Fruit fly (Drosophila melanogaster) whole organism, embryonic: ENCODE measurements around the gene sac.

Source experiments
- Atf3 ChIP-seq: fragments of 200-800 bp; sonication (Bioruptor generic); optimal IDR thresholded peaks from 3 replicates; lab custom pipeline; 2016; ENCODE audit warnings: missing biosample characterization, missing genetic modification characterization
- Atf6 ChIP-seq: fragments of 200-800 bp; sonication (Bioruptor generic); IDR thresholded peaks from 2 replicates; pipeline ENCODE4 v1.3.6; 2022; ENCODE audit warnings: missing biosample characterization, missing genetic modification characterization
- BtbVII ChIP-seq: fragments of 200-800 bp; sonication (Bioruptor generic); optimal IDR thresholded peaks from 3 replicates; lab custom pipeline; 2017; ENCODE audit warnings: missing biosample characterization, mild to moderate bottlenecking, missing genetic modification characterization
- CG10565 ChIP-seq: fragments of 200-800 bp; sonication (Bioruptor generic); optimal IDR thresholded peaks from 3 replicates; lab custom pipeline; 2016; ENCODE audit warnings: missing biosample characterization, mild to moderate bottlenecking, missing genetic modification characterization
- CG10959 ChIP-seq: fragments of 200-800 bp; sonication (Bioruptor generic); IDR thresholded peaks from 2 replicates; pipeline ENCODE4 v1.3.6; 2022; ENCODE audit warnings: missing biosample characterization, missing genetic modification characterization
- CG10979 ChIP-seq: fragments of 200-800 bp; sonication (Bioruptor generic); optimal IDR thresholded peaks from 2 replicates; lab custom pipeline; 2018; ENCODE audit warnings: missing biosample characterization, mild to moderate bottlenecking, missing genetic modification characterization, moderate library complexity
- CG15011 ChIP-seq: fragments of 200-800 bp; sonication (Bioruptor generic); optimal IDR thresholded peaks from 3 replicates; lab custom pipeline; 2018; ENCODE audit warnings: missing biosample characterization, mild to moderate bottlenecking, missing genetic modification characterization
- CG15696 ChIP-seq: fragments of 200-800 bp; sonication (Bioruptor generic); optimal IDR thresholded peaks from 2 replicates; lab custom pipeline; 2019; ENCODE audit warnings: missing biosample characterization, mild to moderate bottlenecking, missing genetic modification characterization, moderate library complexity
- CG16815 ChIP-seq: fragments of 200-800 bp; sonication (Bioruptor generic); optimal IDR thresholded peaks from 3 replicates; lab custom pipeline; 2017; ENCODE audit warnings: missing biosample characterization, mild to moderate bottlenecking, missing genetic modification characterization
- CG18011 ChIP-seq: fragments of 200-800 bp; sonication (Bioruptor generic); optimal IDR thresholded peaks from 2 replicates; lab custom pipeline; 2017; ENCODE audit warnings: missing biosample characterization, missing genetic modification characterization, mild to moderate bottlenecking, moderate library complexity, missing genotype
- CG18619 ChIP-seq: fragments of 200-800 bp; sonication (Bioruptor generic); optimal IDR thresholded peaks from 3 replicates; lab custom pipeline; 2017; ENCODE audit warnings: missing biosample characterization, mild to moderate bottlenecking, missing genetic modification characterization
- CG31441 ChIP-seq: fragments of 200-800 bp; sonication (Bioruptor generic); IDR thresholded peaks from 2 replicates; pipeline ENCODE4 v1.3.6; 2022; ENCODE audit warnings: missing biosample characterization, missing genetic modification characterization
- CG3163 ChIP-seq: fragments of 200-800 bp; sonication (Bioruptor generic); optimal IDR thresholded peaks from 3 replicates; lab custom pipeline; 2016; ENCODE audit warnings: missing biosample characterization, missing genetic modification characterization
- CG3726 ChIP-seq: fragments of 200-800 bp; sonication (Bioruptor generic); IDR thresholded peaks from 3 replicates; pipeline ENCODE4, ENCODE4 v1.3.6; 2022; ENCODE audit warnings: missing biosample characterization, missing genetic modification characterization
- CG43689 ChIP-seq: fragments of 200-800 bp; sonication (Bioruptor generic); IDR thresholded peaks from 2 replicates; pipeline ENCODE4 v1.3.6; 2022; ENCODE audit warnings: missing biosample characterization, missing genetic modification characterization
- CG6791 ChIP-seq: fragments of 200-800 bp; sonication (Bioruptor generic); IDR thresholded peaks from 3 replicates; pipeline ENCODE4 v1.3.6; 2022; ENCODE audit warnings: missing biosample characterization, missing genetic modification characterization; ENCODE audit not compliant: partially characterized antibody
- CG7357 ChIP-seq: fragments of 200-800 bp; sonication (Bioruptor generic); IDR thresholded peaks from 3 replicates; pipeline ENCODE4 v1.3.6; 2022; ENCODE audit warnings: missing biosample characterization, missing genetic modification characterization
- CG7786 ChIP-seq: fragments of 200-800 bp; sonication (Bioruptor generic); optimal IDR thresholded peaks from 2 replicates; lab custom pipeline; 2016; ENCODE audit warnings: missing biosample characterization, missing genetic modification characterization
- CG8388 ChIP-seq: fragments of 200-800 bp; sonication (Bioruptor generic); optimal IDR thresholded peaks from 2 replicates; lab custom pipeline; 2019; ENCODE audit warnings: missing biosample characterization, mild to moderate bottlenecking, missing genetic modification characterization, moderate library complexity
- CG9727 ChIP-seq: fragments of 200-800 bp; sonication (Bioruptor generic); optimal IDR thresholded peaks from 3 replicates; lab custom pipeline; 2017; ENCODE audit warnings: missing biosample characterization, mild to moderate bottlenecking, missing genetic modification characterization
- Camta ChIP-seq: fragments of 200-800 bp; sonication (Bioruptor generic); optimal IDR thresholded peaks from 2 replicates; lab custom pipeline; 2016; ENCODE audit warnings: missing biosample characterization, missing genetic modification characterization
- Gsc ChIP-seq: fragments of 200-800 bp; sonication (Bioruptor generic); IDR thresholded peaks from 2 replicates; pipeline ENCODE4 v1.3.6; 2022; ENCODE audit warnings: missing biosample characterization, missing genetic modification characterization
- Hr51 ChIP-seq, 2 experiments: fragments of 200-800 bp; sonication (Bioruptor generic); optimal IDR thresholded peaks; 2 replicates in 1 of 2; 3 replicates in 1 of 2; lab custom pipeline; 2016 to 2018; ENCODE audit warnings: missing biosample characterization in 2 of 2, missing genetic modification characterization in 2 of 2, mild to moderate bottlenecking in 1 of 2, moderate library complexity in 1 of 2
- Hsf ChIP-seq: fragments of 200-800 bp; sonication (Bioruptor generic); optimal IDR thresholded peaks from 3 replicates; lab custom pipeline; 2016; ENCODE audit warnings: missing biosample characterization, missing genetic modification characterization
- Med ChIP-seq: fragments of 200-800 bp; sonication (Bioruptor generic); peaks from one replicate; lab custom pipeline; 2016; ENCODE audit warnings: missing biosample characterization, missing genetic modification characterization, mild to moderate bottlenecking, inconsistent platforms, moderate library complexity
- Nf-YA ChIP-seq: fragments of 200-800 bp; sonication (Bioruptor generic); IDR thresholded peaks from 2 replicates; pipeline ENCODE4 v1.3.6; 2022; ENCODE audit warnings: missing biosample characterization, missing genetic modification characterization
- Ptx1 ChIP-seq: fragments of 200-800 bp; sonication (Bioruptor generic); IDR thresholded peaks from 2 replicates; pipeline ENCODE4 v1.3.6; 2022; ENCODE audit warnings: missing biosample characterization, missing genetic modification characterization
- Sin3A ChIP-seq: fragments of >200 bp; optimal IDR thresholded peaks from 2 replicates; lab custom pipeline; 2018
- Six4 ChIP-seq: fragments of 200-800 bp; sonication (Bioruptor generic); optimal IDR thresholded peaks from 2 replicates; lab custom pipeline; 2016; ENCODE audit warnings: missing biosample characterization, missing genetic modification characterization
- Tbp ChIP-seq: fragments of >200 bp; optimal IDR thresholded peaks from 2 replicates; lab custom pipeline; 2018; ENCODE audit warnings: missing biosample characterization, missing genetic modification characterization
- Trl ChIP-seq, 3 experiments: fragments of >200 bp in 2 of 3; fragments of 200-800 bp in 1 of 3; sonication (Bioruptor generic) in 1 of 3; optimal IDR thresholded peaks; 2 replicates in 1 of 3; 3 replicates in 2 of 3; lab custom pipeline; 2016 to 2017; ENCODE audit warnings: missing biosample characterization in 1 of 3, missing genetic modification characterization in 1 of 3
- al ChIP-seq: fragments of 200-800 bp; sonication (Bioruptor generic); IDR thresholded peaks from 2 replicates; pipeline ENCODE4 v1.3.6; 2022; ENCODE audit warnings: missing biosample characterization, missing genetic modification characterization
- ara ChIP-seq: fragments of 200-800 bp; sonication (Bioruptor generic); IDR thresholded peaks from 2 replicates; pipeline ENCODE4 v1.3.6; 2022; ENCODE audit warnings: missing biosample characterization, missing genetic modification characterization
- bigmax ChIP-seq: fragments of 200-800 bp; sonication (Bioruptor generic); optimal IDR thresholded peaks from 2 replicates; lab custom pipeline; 2018; ENCODE audit warnings: missing biosample characterization, mild to moderate bottlenecking, missing genetic modification characterization
- cad ChIP-seq: fragments of >200 bp; optimal IDR thresholded peaks from 2 replicates; lab custom pipeline; 2017; ENCODE audit warnings: missing biosample characterization, missing genetic modification characterization
- chif ChIP-seq, 2 experiments: fragments of 200-800 bp; sonication (Bioruptor generic); optimal IDR thresholded peaks; 3 replicates each; lab custom pipeline; 2016; ENCODE audit warnings: missing biosample characterization in 2 of 2, missing genetic modification characterization in 2 of 2
- dimm ChIP-seq: fragments of 200-800 bp; sonication (Bioruptor generic); IDR thresholded peaks from 2 replicates; pipeline ENCODE4 v1.3.6; 2022; ENCODE audit warnings: missing biosample characterization, missing genetic modification characterization
- dm ChIP-seq: fragments of 200-800 bp; sonication (Bioruptor generic); optimal IDR thresholded peaks from 3 replicates; lab custom pipeline; 2016; ENCODE audit warnings: missing biosample characterization, missing genetic modification characterization
- en ChIP-seq: fragments of 200-800 bp; sonication (Bioruptor generic); optimal IDR thresholded peaks from 2 replicates; lab custom pipeline; 2016; ENCODE audit warnings: missing biosample characterization, missing genetic modification characterization
- eve ChIP-seq, 2 experiments: fragments of >200 bp; optimal IDR thresholded peaks; 2 replicates each; lab custom pipeline; 2017; ENCODE audit warnings: missing biosample characterization in 2 of 2, missing genetic modification characterization in 2 of 2
- ken ChIP-seq: fragments of 200-800 bp; sonication (Bioruptor generic); IDR thresholded peaks from 3 replicates; pipeline ENCODE4 v1.3.6; 2022; ENCODE audit warnings: missing biosample characterization, missing genetic modification characterization
- klu ChIP-seq: fragments of 200-800 bp; sonication (Bioruptor generic); IDR thresholded peaks from 2 replicates; pipeline ENCODE4 v1.3.6; 2022; ENCODE audit warnings: missing biosample characterization, missing genetic modification characterization
- knrl ChIP-seq: fragments of 200-800 bp; sonication (Bioruptor generic); IDR thresholded peaks from 3 replicates; pipeline ENCODE4 v1.3.6; 2022; ENCODE audit warnings: missing biosample characterization, missing genetic modification characterization; ENCODE audit not compliant: partially characterized antibody
- mam ChIP-seq: fragments of 200-800 bp; sonication (Bioruptor generic); optimal IDR thresholded peaks from 3 replicates; lab custom pipeline; 2016; ENCODE audit warnings: missing biosample characterization, missing genetic modification characterization
- nmo ChIP-seq: fragments of 200-800 bp; sonication (Bioruptor generic); optimal IDR thresholded peaks from 2 replicates; lab custom pipeline; 2018; ENCODE audit warnings: missing biosample characterization, mild to moderate bottlenecking, missing genetic modification characterization, moderate library complexity
- pb ChIP-seq: fragments of 200-800 bp; sonication (Bioruptor generic); optimal IDR thresholded peaks from 3 replicates; lab custom pipeline; 2016; ENCODE audit warnings: missing biosample characterization, missing genetic modification characterization
- psq ChIP-seq: fragments of 200-800 bp; sonication (Bioruptor generic); optimal IDR thresholded peaks from 2 replicates; lab custom pipeline; 2017; ENCODE audit warnings: missing biosample characterization, missing genetic modification characterization
- pum ChIP-seq: fragments of 200-800 bp; sonication (Bioruptor generic); optimal IDR thresholded peaks from 2 replicates; lab custom pipeline; 2016; ENCODE audit warnings: missing biosample characterization, missing genetic modification characterization
- sqz ChIP-seq: fragments of 200-800 bp; sonication (Bioruptor generic); optimal IDR thresholded peaks from 3 replicates; lab custom pipeline; 2018; ENCODE audit warnings: missing biosample characterization, mild to moderate bottlenecking, missing genetic modification characterization

Gene sac

dm6 chr3R:4478220-4479037 lies 2.2 kb upstream of the sac start (continued):
- TF ChIP-seq CG3163 (GFP tag; lab: Kevin White, UChicago) (peak; percentile 99), CG16815 (GFP tag; lab: Kevin White, UChicago) (peak; percentile 51), Hsf (GFP tag; lab: Kevin White, UChicago) (peak; percentile 87), Gsc (no peak), Atf3 (GFP tag; lab: Kevin White, UChicago) (no peak), Camta (GFP tag; lab: Kevin White, UChicago) (peak; percentile 83), klu (GFP tag; lab: Robert Waterston, UW) (0 out of 2 replicates have a peak, but pooled peaks have one; percentile 39), Nf-YA (GFP tag; lab: Robert Waterston, UW) (peak; percentile 82), CG15011 (GFP tag; lab: Kevin White, UChicago) (peak; percentile 62), Atf6 (GFP tag; lab: Robert Waterston, UW) (peak; percentile 92), dimm (GFP tag; lab: Robert Waterston, UW) (peak; percentile 66), eve (GFP tag; optimal IDR thresholded peaks at IDR 0.05; lab: Kevin White, UChicago) (no peak), CG18011 (GFP tag; lab: Kevin White, UChicago) (peak; percentile 77), psq (GFP tag; lab: Kevin White, UChicago) (peak; percentile 30), en (peak; percentile 73), dm (GFP tag; lab: Kevin White, UChicago) (peak; percentile 76), knrl (GFP tag; lab: Robert Waterston, UW) (0 out of 3 replicates have a peak, but pooled peaks have one; percentile 27), pb (peak; percentile 81), nmo (GFP tag; lab: Kevin White, UChicago) (peak; percentile 78), cad (GFP tag; lab: Kevin White, UChicago) (no peak), BtbVII (GFP tag; lab: Kevin White, UChicago) (peak; percentile 85), CG8388 (GFP tag; lab: Kevin White, UChicago) (peak; percentile 84), Hr51 (GFP tag; optimal IDR thresholded peaks at IDR 0.05; lab: Kevin White, UChicago) (peak; percentile 79 to 87), CG10959 (peak; percentile 60; the same call in 1 of the 2 replicates), bigmax (GFP tag; lab: Kevin White, UChicago) (no peak), CG6791 (GFP tag; lab: Robert Waterston, UW) (0 out of 3 replicates have a peak, but pooled peaks have one; percentile 35), pum (peak; percentile 79), CG9727 (GFP tag; lab: Kevin White, UChicago) (peak; percentile 79), al (GFP tag; lab: Robert Waterston, UW) (peak; percentile 72), CG43689 (GFP tag; lab: Robert Waterston, UW) (peak; percentile 65), CG15696 (tag; lab: Kevin White, UChicago) (peak; percentile 43), ken (GFP tag; lab: Robert Waterston, UW) (peak; percentile 93), CG7357 (GFP tag; lab: Robert Waterston, UW) (peak; percentile 67), CG18619 (GFP tag; lab: Kevin White, UChicago) (peak; percentile 81), chif (GFP tag; optimal IDR thresholded peaks at IDR 0.05; lab: Kevin White, UChicago) (peak; percentile 75 to 86), mam (GFP tag; lab: Kevin White, UChicago) (peak; percentile 91), Trl (optimal IDR thresholded peaks at IDR 0.05; lab: Kevin White, UChicago) (peak; percentile 80 to 94), Trl (GFP tag; optimal IDR thresholded peaks at IDR 0.05; lab: Kevin White, UChicago) (peak; percentile 92), CG7786 (peak; percentile 85), Sin3A (lab: Kevin White, UChicago) (no peak), CG3726 (peak; percentile 82), ara (GFP tag; lab: Robert Waterston, UW) (peak; percentile 77), CG10979 (peak; percentile 78), Six4 (peak; percentile 84), CG31441 (peak; percentile 80), Ptx1 (GFP tag; lab: Robert Waterston, UW) (peak; percentile 88), Tbp (GFP tag; lab: Kevin White, UChicago) (no peak), sqz (GFP tag; lab: Kevin White, UChicago) (peak; percentile 39), Med (peak; percentile 98), CG10565 (GFP tag; lab: Kevin White, UChicago) (peak; percentile 22)
